Fruit fly (Drosophila melanogaster): ENCODE data around the gene Rheb.

DNA sequence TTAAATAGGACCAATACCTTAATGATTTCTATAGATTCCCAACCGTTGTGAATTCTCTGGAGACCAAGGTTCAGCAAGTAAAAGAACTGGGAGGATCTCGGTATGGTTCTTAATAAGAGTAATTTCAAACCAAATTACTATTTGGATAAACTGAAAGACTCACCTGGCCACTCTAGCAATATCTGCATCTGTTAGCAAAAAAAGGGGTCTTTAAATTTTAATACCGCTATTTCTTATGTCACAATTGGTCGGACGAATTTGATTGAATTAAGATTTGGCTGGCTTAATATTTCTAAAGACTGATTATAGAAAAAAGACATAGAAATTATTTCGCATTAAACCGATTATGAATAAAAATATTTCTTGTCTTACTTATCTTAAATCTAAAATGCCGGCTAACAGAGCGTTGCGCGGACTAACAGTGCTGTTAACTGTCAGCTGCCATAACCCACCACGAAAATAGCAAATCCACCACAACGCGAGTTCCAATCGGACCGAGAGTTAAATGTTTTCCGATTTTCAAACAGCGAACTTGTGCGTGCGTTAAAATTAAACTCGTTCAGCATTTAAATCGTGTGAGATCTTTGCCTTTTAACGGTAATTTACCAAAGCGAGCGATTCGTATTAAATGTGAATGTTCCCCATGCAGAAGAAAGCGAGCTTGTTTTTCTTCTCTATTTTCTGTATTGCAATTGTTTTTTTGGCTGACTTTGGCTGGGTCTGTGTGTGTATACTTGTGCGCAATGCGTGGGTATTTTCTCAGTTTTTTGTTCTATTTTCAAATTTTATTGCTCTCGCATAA, 2.1 kb downstream of the Rheb start, which contains the start of gene CRMP:
- TF ChIP-seq fd96Ca (GFP tag; IDR thresholded peaks at IDR 0.05) (no peak), CG34367 (tag; optimal IDR thresholded peaks at IDR 0.05) (no peak), CG12605 (GFP tag; IDR thresholded peaks at IDR 0.05) (peak; percentile 29; the same call in 1 of the 2 replicates), CG14655 (GFP tag; optimal IDR thresholded peaks at IDR 0.05) (no peak), gl (tag; optimal IDR thresholded peaks at IDR 0.05) (no peak), Pif1A (GFP tag; optimal IDR thresholded peaks at IDR 0.05) (no peak), CG17806 (tag; optimal IDR thresholded peaks at IDR 0.05) (no peak), rn (GFP tag; IDR thresholded peaks at IDR 0.05) (no peak), CG10348 (GFP tag; IDR thresholded peaks at IDR 0.05) (no peak), Ets98B (GFP tag; IDR thresholded peaks at IDR 0.05) (no peak; the same call in 1 of the 2 replicates), CG32121 (GFP tag; IDR thresholded peaks at IDR 0.05) (0 out of 2 replicates have a peak, but pooled peaks have one; percentile 21), CG15710 (tag; optimal IDR thresholded peaks at IDR 0.05) (no peak), CG8301 (tag; optimal IDR thresholded peaks at IDR 0.05) (peak; percentile 32)

Data from whole organism, pupa.